Worm (Caenorhabditis elegans) whole organism, early embryonic: ENCODE measurements around the gene C41G6.12.
"Not testable (repeated sequence)": the region's sequence is repeated elsewhere in the genome, so short reads cannot be mapped to it uniquely, and the experiment has no call there.

Experiments
- B0310.2 ChIP-seq: sonication (generic microtip); optimal IDR thresholded peaks from 2 replicates; lab custom pipeline; 2016; ENCODE audit warnings: mild to moderate bottlenecking, missing genetic modification characterization, missing compliant biosample characterization
- F13C5.2 ChIP-seq: sonication (generic microtip); optimal IDR thresholded peaks from 2 replicates; lab custom pipeline; 2017; ENCODE audit warnings: mild to moderate bottlenecking, missing genetic modification characterization, inconsistent platforms, missing compliant biosample characterization
- aly-1 ChIP-seq: sonication (generic microtip); optimal IDR thresholded peaks from 2 replicates; lab custom pipeline; 2016; ENCODE audit warnings: missing genetic modification characterization, missing compliant biosample characterization
- ama-1 ChIP-seq: fragments of 150-350 bp; optimal IDR thresholded peaks from 2 replicates; lab custom pipeline; 2014
- ceh-13 ChIP-seq: fragments of 200-800 bp; sonication (Bioruptor generic); optimal IDR thresholded peaks from 2 replicates; lab custom pipeline; 2018; ENCODE audit warnings: mild to moderate bottlenecking, missing genetic modification characterization, missing compliant biosample characterization
- ceh-36 ChIP-seq: sonication (generic microtip); optimal IDR thresholded peaks from 2 replicates; lab custom pipeline; 2016; ENCODE audit warnings: missing genetic modification characterization, inconsistent platforms, missing compliant biosample characterization
- ets-7 ChIP-seq: sonication (generic microtip); optimal IDR thresholded peaks from 2 replicates; lab custom pipeline; 2016; ENCODE audit warnings: missing genotype, missing genetic modification characterization, missing compliant biosample characterization
- flt-1 ChIP-seq: fragments of 200-800 bp; sonication (Bioruptor generic); IDR thresholded peaks from 2 replicates; pipeline ENCODE4 v1.3.6; 2022; ENCODE audit warnings: missing genetic modification characterization, missing compliant biosample characterization
- hmbx-1 ChIP-seq: sonication (generic microtip); optimal IDR thresholded peaks from 2 replicates; lab custom pipeline; 2016; ENCODE audit warnings: mild to moderate bottlenecking, missing genetic modification characterization, missing compliant biosample characterization
- hmg-4 ChIP-seq: fragments of 200-800 bp; sonication (Bioruptor generic); optimal IDR thresholded peaks from 2 replicates; lab custom pipeline; 2018; ENCODE audit warnings: mild to moderate bottlenecking, missing genetic modification characterization, missing compliant biosample characterization
- hnd-1 ChIP-seq: sonication (generic microtip); optimal IDR thresholded peaks from 2 replicates; lab custom pipeline; 2016; ENCODE audit warnings: missing genetic modification characterization, missing compliant biosample characterization
- pes-1 ChIP-seq: fragments of 200-800 bp; sonication (Bioruptor generic); IDR thresholded peaks from 2 replicates; pipeline ENCODE4 v1.3.6; 2022; ENCODE audit warnings: missing genetic modification reagents, missing genetic modification characterization, missing compliant biosample characterization
- scrt-1 ChIP-seq: fragments of 200-800 bp; sonication (Bioruptor generic); IDR thresholded peaks from 2 replicates; pipeline ENCODE4 v1.3.6; 2022; ENCODE audit warnings: missing genetic modification characterization, missing compliant biosample characterization
- sea-1 ChIP-seq: fragments of 200-800 bp; sonication (Bioruptor generic); conservative IDR thresholded peaks from 2 replicates; pipeline ENCODE4 v1.3.6; 2022; ENCODE audit warnings: missing genetic modification characterization, missing compliant biosample characterization
- tbx-11 ChIP-seq: fragments of 200-800 bp; sonication (Bioruptor generic); IDR thresholded peaks from 2 replicates; pipeline ENCODE4 v1.3.6; 2022; ENCODE audit warnings: missing genetic modification characterization, missing compliant biosample characterization
- tbx-37 ChIP-seq: fragments of 200-800 bp; sonication (Bioruptor generic); conservative IDR thresholded peaks from 2 replicates; pipeline ENCODE4 v1.3.6; 2022; ENCODE audit warnings: missing genetic modification reagents, missing genetic modification characterization, missing compliant biosample characterization
- tra-4 ChIP-seq: sonication (generic microtip); optimal IDR thresholded peaks from 2 replicates; lab custom pipeline; 2017; ENCODE audit warnings: missing genetic modification characterization, missing compliant biosample characterization

C41G6.12 gene

DNA sequence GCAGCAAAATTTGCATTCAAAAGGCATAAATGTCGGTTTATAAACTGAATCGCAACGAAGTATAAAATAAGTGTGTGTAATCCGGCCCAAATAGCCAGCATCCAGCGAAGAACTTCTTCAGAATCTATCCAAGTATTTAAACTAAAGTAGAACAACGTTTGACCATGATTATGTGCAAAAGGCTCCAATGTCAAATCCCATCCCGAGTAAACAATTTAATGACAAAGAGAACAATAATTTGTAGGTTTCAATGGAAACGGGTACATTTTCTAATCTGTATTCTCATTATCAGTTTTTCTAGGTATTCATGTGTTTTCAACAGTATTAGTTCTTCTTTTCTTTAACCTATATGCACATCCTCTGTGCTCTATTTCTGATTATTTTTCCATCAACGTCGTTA, at the start of gene C41G6.12:
TSS of gene C41G6.12 (minus strand) at position 101 of the 400 bp plus-strand sequence.
- TF ChIP-seq tbx-11 (GFP tag; lab: Robert Waterston, UW); hmbx-1; ceh-36: not testable (repeated sequence)

DNA sequence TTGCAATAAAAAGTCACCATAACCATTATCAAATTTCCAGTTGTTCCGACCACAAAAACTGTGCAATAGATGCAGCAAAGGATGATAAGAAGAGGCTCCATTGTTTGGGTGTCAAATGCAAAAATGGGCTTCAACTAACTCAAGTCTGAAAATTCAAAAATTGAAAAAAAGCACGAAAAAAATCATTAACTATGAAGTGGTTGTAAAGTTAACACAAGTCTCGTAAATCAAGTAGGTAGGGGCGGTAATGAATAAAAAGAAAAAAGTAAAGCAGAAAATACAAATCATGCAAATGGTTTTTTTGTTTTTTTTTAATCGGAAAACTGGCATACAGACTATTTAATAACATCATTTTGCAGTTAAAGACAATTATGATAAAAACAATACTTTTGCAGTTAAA, 49.1 kb upstream of the C41G6.12 start, which contains the start of gene srsx-39:
TSS of gene srsx-39 (minus strand) at position 101 of the 400 bp plus-strand sequence.
- not testable (repeated sequence) for TF ChIP-seq hmg-4, F13C5.2, ceh-36

DNA sequence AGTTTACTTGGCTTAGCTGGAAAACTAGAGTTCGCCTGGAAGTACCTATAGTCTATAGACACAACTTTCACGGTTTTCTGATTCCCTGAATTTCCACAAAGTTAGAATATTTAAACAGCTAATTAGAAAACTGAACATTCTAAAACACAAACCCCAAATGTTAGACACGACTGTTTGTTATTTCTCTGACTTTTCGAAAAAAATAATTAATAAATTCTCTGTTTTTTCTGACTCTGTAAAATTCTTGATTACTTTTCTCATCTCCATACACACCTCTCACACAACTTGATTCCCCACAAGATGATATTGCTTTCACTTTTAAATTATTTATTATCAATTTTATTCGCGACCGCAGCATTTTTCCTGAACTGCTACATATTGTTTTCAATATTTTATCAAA, 45.9 kb upstream of the C41G6.12 start, which contains the start of gene srbc-75:
TSS of gene srbc-75 (plus strand) at position 301 of the 400 bp plus-strand sequence.
- no peak for TF ChIP-seq ets-7 (tag; lab: Kevin White, UChicago)
- no peak for TF ChIP-seq tbx-37 (GFP tag; lab: Robert Waterston, UW)
- no peak for TF ChIP-seq ama-1 (lab: Kevin White, UChicago)
- TF ChIP-seq F13C5.2 = no peak
- TF ChIP-seq B0310.2 = no peak

DNA sequence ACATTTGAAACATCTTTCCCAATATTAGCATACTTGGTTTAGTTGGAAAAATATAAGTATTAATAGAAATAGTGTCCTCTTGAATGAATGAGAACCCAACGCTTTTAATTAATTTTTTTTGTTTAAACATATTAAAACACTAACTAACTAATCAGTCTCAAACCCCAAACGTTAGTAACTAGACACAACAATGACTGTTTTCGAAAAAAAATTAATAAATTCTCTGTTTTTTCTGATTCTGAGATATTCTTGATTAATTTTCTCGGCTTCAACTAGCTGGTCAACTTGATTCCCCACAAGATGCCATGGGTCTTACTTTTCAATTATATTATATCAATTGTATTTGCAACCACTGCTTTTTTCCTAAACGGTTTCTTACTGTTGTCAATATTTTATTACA, 44.5 kb upstream of the C41G6.12 start, which contains the start of gene srbc-76:
TSS of gene srbc-76 (plus strand) at position 301 of the 400 bp plus-strand sequence.
- TF ChIP-seq pes-1 (GFP tag; lab: Robert Waterston, UW) = no peak

- TF ChIP-seq ama-1 (lab: Kevin White, UChicago); pes-1 (GFP tag; lab: Robert Waterston, UW); F13C5.2: not testable (repeated sequence)
These were observed 42.7 kb upstream of the C41G6.12 start, which contains the start of gene srd-28 for ce11 chrV:15250304-15250703. Gene srd-28, plus strand, starts transcription at chrV:15250604.

- no peak for TF ChIP-seq F13C5.2
- no peak for TF ChIP-seq tra-4 (tag; lab: Kevin White, UChicago)
- TF ChIP-seq ceh-13 (GFP tag; lab: Kevin White, UChicago) = no peak
- TF ChIP-seq tbx-11 (GFP tag; lab: Robert Waterston, UW) = no peak
- no peak for TF ChIP-seq scrt-1 (GFP tag; lab: Robert Waterston, UW)
- TF ChIP-seq flt-1 (GFP tag; lab: Robert Waterston, UW) = no peak
- TF ChIP-seq aly-1 = no peak
- no peak for TF ChIP-seq ama-1 (lab: Kevin White, UChicago)
- TF ChIP-seq hmg-4 = no peak
- no peak for TF ChIP-seq ceh-36
- no peak for TF ChIP-seq hnd-1
- TF ChIP-seq pes-1 (GFP tag; lab: Robert Waterston, UW) = no peak
- TF ChIP-seq ets-7 (tag; lab: Kevin White, UChicago) = no peak
- no peak for TF ChIP-seq sea-1 (GFP tag; lab: Robert Waterston, UW)
- TF ChIP-seq B0310.2 = no peak
- no peak for TF ChIP-seq hmbx-1
- no peak for TF ChIP-seq tbx-37 (GFP tag; lab: Robert Waterston, UW)
These were observed 36.9 kb upstream of the C41G6.12 start, which contains the start of gene kin-30 for ce11 chrV:15244456-15244855. Gene kin-30, plus strand, starts transcription at chrV:15244756.

DNA sequence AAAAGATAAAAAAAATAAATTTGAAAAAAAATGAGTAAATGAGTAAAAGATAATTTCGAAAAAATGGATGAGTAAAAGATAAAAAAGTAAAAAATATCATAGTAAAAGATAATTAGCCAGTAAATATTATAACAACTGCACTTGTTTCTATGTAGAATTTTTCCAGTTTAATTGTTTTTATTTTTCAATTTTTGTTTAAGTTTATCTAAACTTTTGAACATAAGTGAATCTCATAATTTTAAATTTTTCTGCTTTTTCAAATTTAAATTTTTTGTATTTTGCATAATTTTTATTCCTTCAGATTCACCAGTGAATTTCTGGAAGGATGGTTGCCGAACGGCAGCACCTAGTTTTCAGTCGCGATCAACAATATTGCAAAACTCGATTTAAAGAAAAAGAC, 33.7 kb upstream of the C41G6.12 start, which contains the start of gene chil-12:
TSS of gene chil-12 (plus strand) at position 301 of the 400 bp plus-strand sequence.
- TF ChIP-seq ceh-13 (GFP tag; lab: Kevin White, UChicago) = no peak
- TF ChIP-seq tbx-11 (GFP tag; lab: Robert Waterston, UW) = no peak
- no peak for TF ChIP-seq F13C5.2
- no peak for TF ChIP-seq scrt-1 (GFP tag; lab: Robert Waterston, UW)
- TF ChIP-seq ama-1 (lab: Kevin White, UChicago) = no peak
- TF ChIP-seq hmg-4 = no peak
- no peak for TF ChIP-seq tbx-37 (GFP tag; lab: Robert Waterston, UW)
- TF ChIP-seq ets-7 (tag; lab: Kevin White, UChicago) = no peak
- no peak for TF ChIP-seq ceh-36
- no peak for TF ChIP-seq aly-1
- TF ChIP-seq B0310.2 = no peak
- TF ChIP-seq hmbx-1 = no peak
- TF ChIP-seq sea-1 (GFP tag; lab: Robert Waterston, UW) = no peak
- no peak for TF ChIP-seq flt-1 (GFP tag; lab: Robert Waterston, UW)
- no peak for TF ChIP-seq pes-1 (GFP tag; lab: Robert Waterston, UW)
- no peak for TF ChIP-seq tra-4 (tag; lab: Kevin White, UChicago)
- TF ChIP-seq hnd-1 = no peak

ce11 chrV:15240215-15240614, 32.6 kb upstream of the C41G6.12 start, which contains the start of gene srw-11:
Gene srw-11, minus strand, starts transcription at chrV:15240315.
- no peak for TF ChIP-seq ceh-36
- TF ChIP-seq B0310.2 = no peak
- TF ChIP-seq scrt-1 (GFP tag; lab: Robert Waterston, UW) = no peak
- TF ChIP-seq pes-1 (GFP tag; lab: Robert Waterston, UW) = no peak
- no peak for TF ChIP-seq hmg-4
- no peak for TF ChIP-seq ets-7 (tag; lab: Kevin White, UChicago)
- TF ChIP-seq ceh-13 (GFP tag; lab: Kevin White, UChicago) = no peak
- TF ChIP-seq sea-1 (GFP tag; lab: Robert Waterston, UW) = no peak
- no peak for TF ChIP-seq hnd-1
- no peak for TF ChIP-seq tra-4 (tag; lab: Kevin White, UChicago)
- TF ChIP-seq hmbx-1 = no peak
- TF ChIP-seq aly-1 = no peak
- no peak for TF ChIP-seq ama-1 (lab: Kevin White, UChicago)
- TF ChIP-seq tbx-11 (GFP tag; lab: Robert Waterston, UW) = no peak
- no peak for TF ChIP-seq F13C5.2
- no peak for TF ChIP-seq flt-1 (GFP tag; lab: Robert Waterston, UW)

DNA sequence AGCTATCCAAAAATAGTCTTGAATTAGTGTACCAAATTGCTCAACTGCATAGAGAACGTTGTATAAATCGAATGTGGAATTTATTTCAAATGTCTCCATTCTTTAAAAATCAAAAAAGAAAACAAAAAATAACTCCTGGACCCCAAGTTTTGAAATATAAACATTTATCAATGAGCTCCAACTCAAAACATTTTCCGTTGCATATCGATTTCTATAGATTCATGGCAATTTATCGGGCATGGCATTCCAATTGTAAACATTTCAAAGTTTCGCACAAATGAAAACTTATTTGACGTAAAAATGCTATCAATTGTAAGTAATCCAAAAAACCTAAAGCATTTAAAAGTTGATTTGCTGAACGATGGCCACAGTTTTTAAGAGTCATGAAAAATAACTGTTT, 31.0 kb upstream of the C41G6.12 start, which contains the start of gene srw-12:
TSS of gene srw-12 (minus strand) at position 101 of the 400 bp plus-strand sequence.
- TF ChIP-seq hmbx-1 (no peak), tbx-11 (GFP tag; lab: Robert Waterston, UW) (no peak), ceh-13 (GFP tag; lab: Kevin White, UChicago) (no peak), scrt-1 (GFP tag; lab: Robert Waterston, UW) (no peak), F13C5.2 (no peak), pes-1 (GFP tag; lab: Robert Waterston, UW) (no peak), B0310.2 (no peak), ama-1 (lab: Kevin White, UChicago) (no peak), hmg-4 (no peak)
